Worm (Caenorhabditis elegans): Measurements from ENCODE around the gene Y55B1AR.4.

- TF ChIP-seq nfya-1 (tag; optimal IDR thresholded peaks at IDR 0.05), result no peak
- TF ChIP-seq ceh-22 (tag; optimal IDR thresholded peaks at IDR 0.05), result no peak
- no peak for TF ChIP-seq ceh-2 (tag; optimal IDR thresholded peaks at IDR 0.05)
- TF ChIP-seq sox-2 (GFP tag; IDR thresholded peaks at IDR 0.05), result no peak
- no peak for TF ChIP-seq elt-2 (tag; optimal IDR thresholded peaks at IDR 0.05)
- no peak for TF ChIP-seq F13H6.1 (tag; optimal IDR thresholded peaks at IDR 0.05)
- no peak for TF ChIP-seq ama-1 (optimal IDR thresholded peaks at IDR 0.05)
- TF ChIP-seq sox-4 (tag; optimal IDR thresholded peaks at IDR 0.05), result no peak
- TF ChIP-seq fkh-10 (GFP tag; optimal IDR thresholded peaks at IDR 0.05), result no peak
- no peak for TF ChIP-seq nhr-11 (tag; optimal IDR thresholded peaks at IDR 0.05)
- TF ChIP-seq hlh-8 (tag; optimal IDR thresholded peaks at IDR 0.05), result no peak
- TF ChIP-seq ztf-16 (tag; optimal IDR thresholded peaks at IDR 0.05), result no peak
Measured at ce11 chrIII:614447-614846, 9.1 kb upstream of the Y55B1AR.4 start, which contains the start of gene T19C3.3.
